Worm (Caenorhabditis elegans) whole organism, young adult: Measurements from ENCODE around the gene F41G4.7.

Experiments used
- B0019.2 ChIP-seq: fragments of 200-800 bp; sonication (Bioruptor generic); conservative IDR thresholded peaks from 2 replicates; pipeline ENCODE4 v1.3.6; 2022; ENCODE audit warnings: missing genetic modification reagents, missing genetic modification characterization, missing compliant biosample characterization
- F57C9.4 ChIP-seq: sonication (generic microtip); optimal IDR thresholded peaks from 2 replicates; lab custom pipeline; 2017; ENCODE audit warnings: mild to moderate bottlenecking, missing genetic modification characterization, missing compliant biosample characterization
- Y95B8A.8 ChIP-seq: fragments of 200-800 bp; sonication (Bioruptor generic); IDR thresholded peaks from 2 replicates; pipeline ENCODE4 v1.3.6; 2022; ENCODE audit warnings: missing genetic modification reagents, missing genetic modification characterization, missing compliant biosample characterization
- egl-18 ChIP-seq: fragments of 200-800 bp; sonication (Bioruptor generic); IDR thresholded peaks from 2 replicates; pipeline ENCODE4 v1.3.6; 2022; ENCODE audit warnings: missing genetic modification reagents, missing genetic modification characterization, missing compliant biosample characterization
- lin-35 ChIP-seq, 3 experiments: fragments of 150-350 bp in 2 of 3; sonication (generic microtip) in 1 of 3; optimal IDR thresholded peaks; 2 replicates each; lab custom pipeline; 2014 to 2018; ENCODE audit warnings: missing biosample characterization in 3 of 3, missing genetic modification characterization in 3 of 3, missing genetic modification reagents in 3 of 3
- nhr-90 ChIP-seq: sonication (generic microtip); optimal IDR thresholded peaks from 2 replicates; lab custom pipeline; 2016; ENCODE audit warnings: missing genotype, mild to moderate bottlenecking, missing genetic modification characterization, missing compliant biosample characterization
- pbrm-1 ChIP-seq: fragments of 200-800 bp; sonication (Bioruptor generic); IDR thresholded peaks from 2 replicates; pipeline ENCODE4 v1.3.6; 2022; ENCODE audit warnings: missing genetic modification reagents, missing genetic modification characterization, missing compliant biosample characterization
- rpc-1 ChIP-seq, 2 experiments: fragments of 150-350 bp in 1 of 2; sonication (generic microtip) in 1 of 2; optimal IDR thresholded peaks; 2 replicates each; lab custom pipeline; 2014 to 2018; ENCODE audit warnings: missing biosample characterization in 1 of 2, missing genetic modification characterization in 1 of 2, missing genetic modification reagents in 1 of 2, missing genotype in 1 of 2
- snpc-4 ChIP-seq, 5 experiments: fragments of 150-350 bp in 1 of 5; sonication (generic microtip) in 4 of 5; optimal IDR thresholded peaks; 2 replicates each; lab custom pipeline; 2014 to 2018; ENCODE audit warnings: missing genetic modification characterization in 5 of 5, missing biosample characterization in 3 of 5, antibody characterized with exemption in 2 of 5, mild to moderate bottlenecking in 2 of 5, missing compliant biosample characterization in 2 of 5, missing genotype in 2 of 5, moderate library complexity in 2 of 5, missing genetic modification reagents in 1 of 5
- ztf-26 ChIP-seq: sonication (generic microtip); optimal IDR thresholded peaks from 2 replicates; lab custom pipeline; 2017; ENCODE audit warnings: missing genetic modification characterization, missing compliant biosample characterization

ce11 chrX:16795978-16796377, 40.2 kb downstream of the F41G4.7 start, which contains the start of gene aak-2:
- no peak for TF ChIP-seq rpc-1 (optimal IDR thresholded peaks at IDR 0.05; lab: Kevin White, UChicago)
- TF ChIP-seq rpc-1 (tag; optimal IDR thresholded peaks at IDR 0.05; lab: Kevin White, UChicago), result no peak
- no peak for TF ChIP-seq B0019.2 (GFP tag; lab: Robert Waterston, UW)
- TF ChIP-seq F57C9.4, result no peak
- no peak for TF ChIP-seq nhr-90 (tag; lab: Kevin White, UChicago)
- TF ChIP-seq ztf-26 (tag; lab: Kevin White, UChicago), result no peak
- TF ChIP-seq lin-35 (GFP tag; optimal IDR thresholded peaks at IDR 0.05; lab: Kevin White, UChicago), result no peak
- TF ChIP-seq pbrm-1 (GFP tag; lab: Robert Waterston, UW), result no peak
- no peak for TF ChIP-seq Y95B8A.8 (GFP tag; lab: Robert Waterston, UW)
- no peak for TF ChIP-seq egl-18 (GFP tag; lab: Robert Waterston, UW)
- TF ChIP-seq snpc-4 (GFP tag; optimal IDR thresholded peaks at IDR 0.05; lab: Kevin White, UChicago), result no peak
- TF ChIP-seq snpc-4 (tag; optimal IDR thresholded peaks at IDR 0.05; lab: Kevin White, UChicago), result no peak
